Worm (Caenorhabditis elegans) whole organism, L3 larva: ENCODE measurements around the gene F36H9.7.

ENCODE experiments used
- R02D3.7 ChIP-seq: fragments of 150-350 bp; optimal IDR thresholded peaks from 2 replicates; lab custom pipeline; 2014; ENCODE audit warnings: missing biosample characterization, missing genetic modification characterization
- aly-2 ChIP-seq: fragments of 150-350 bp; optimal IDR thresholded peaks from 2 replicates; lab custom pipeline; 2014; ENCODE audit warnings: missing biosample characterization, missing genetic modification characterization
- ceh-16 ChIP-seq: sonication (generic microtip); optimal IDR thresholded peaks from 2 replicates; lab custom pipeline; 2017; ENCODE audit warnings: missing biosample characterization, missing genetic modification characterization
- ceh-28 ChIP-seq: fragments of 150-350 bp; optimal IDR thresholded peaks from 2 replicates; lab custom pipeline; 2014; ENCODE audit warnings: missing biosample characterization, missing genetic modification reagents, missing genetic modification characterization
- ceh-82 ChIP-seq: fragments of 150-350 bp; optimal IDR thresholded peaks from 2 replicates; lab custom pipeline; 2014; ENCODE audit warnings: missing biosample characterization, missing genetic modification characterization
- ceh-9 ChIP-seq: sonication (generic microtip); optimal IDR thresholded peaks from 2 replicates; lab custom pipeline; 2018; ENCODE audit warnings: missing biosample characterization, missing genetic modification characterization
- egl-5 ChIP-seq: fragments of 150-350 bp; optimal IDR thresholded peaks from 2 replicates; lab custom pipeline; 2017; ENCODE audit warnings: missing biosample characterization, missing genetic modification reagents, missing genetic modification characterization, inconsistent platforms
- elt-1 ChIP-seq: fragments of 150-350 bp; optimal IDR thresholded peaks from 2 replicates; lab custom pipeline; 2014; ENCODE audit warnings: missing biosample characterization, missing genetic modification characterization
- elt-2 ChIP-seq: sonication (generic microtip); optimal IDR thresholded peaks from 2 replicates; lab custom pipeline; 2016; ENCODE audit warnings: missing genetic modification reagents, mild to moderate bottlenecking, missing genetic modification characterization, missing compliant biosample characterization
- eor-1 ChIP-seq, 2 experiments: fragments of 150-350 bp; optimal IDR thresholded peaks; 2 replicates each; lab custom pipeline; 2014 to 2018; ENCODE audit warnings: missing biosample characterization in 2 of 2, missing genetic modification characterization in 2 of 2
- fkh-10 ChIP-seq: sonication (generic microtip); optimal IDR thresholded peaks from 2 replicates; lab custom pipeline; 2017; ENCODE audit warnings: missing biosample characterization, missing genetic modification reagents, missing genetic modification characterization
- fkh-2 ChIP-seq: fragments of 150-350 bp; optimal IDR thresholded peaks from 2 replicates; lab custom pipeline; 2014; ENCODE audit warnings: missing biosample characterization, missing genetic modification reagents, missing genetic modification characterization
- fos-1 ChIP-seq: fragments of 150-350 bp; optimal IDR thresholded peaks from 2 replicates; lab custom pipeline; 2014; ENCODE audit warnings: missing biosample characterization, missing genetic modification characterization
- hmg-11 ChIP-seq: sonication (generic microtip); optimal IDR thresholded peaks from 2 replicates; lab custom pipeline; 2016; ENCODE audit warnings: missing genetic modification characterization, missing compliant biosample characterization
- jun-1 ChIP-seq: fragments of 150-350 bp; optimal IDR thresholded peaks from 2 replicates; lab custom pipeline; 2014; ENCODE audit warnings: missing biosample characterization, missing genetic modification reagents, missing genetic modification characterization
- lin-15B ChIP-seq: fragments of 150-350 bp; optimal IDR thresholded peaks from 2 replicates; lab custom pipeline; 2014; ENCODE audit warnings: missing biosample characterization, missing genetic modification characterization
- lin-39 ChIP-seq: fragments of 150-350 bp; optimal IDR thresholded peaks from 2 replicates; lab custom pipeline; 2018; ENCODE audit warnings: missing biosample characterization, missing genetic modification reagents, missing genetic modification characterization
- lsy-12 ChIP-seq: sonication (generic microtip); optimal IDR thresholded peaks from 2 replicates; lab custom pipeline; 2016; ENCODE audit warnings: mild to moderate bottlenecking, missing genetic modification characterization, missing compliant biosample characterization
- mdl-1 ChIP-seq: fragments of 150-350 bp; optimal IDR thresholded peaks from 2 replicates; lab custom pipeline; 2014; ENCODE audit warnings: missing biosample characterization, missing genetic modification characterization
- mml-1 ChIP-seq: fragments of 150-350 bp; sonication (generic microtip); optimal IDR thresholded peaks from 3 replicates; lab custom pipeline; 2014; ENCODE audit warnings: missing biosample characterization, missing genetic modification characterization
- nfya-1 ChIP-seq: sonication (generic microtip); optimal IDR thresholded peaks from 2 replicates; lab custom pipeline; 2017; ENCODE audit warnings: missing genetic modification characterization, mild to moderate bottlenecking, missing compliant biosample characterization, antibody characterized with exemption, moderate library complexity; ENCODE audit not compliant: insufficient read depth
- nhr-12 ChIP-seq: fragments of 150-350 bp; optimal IDR thresholded peaks from 2 replicates; lab custom pipeline; 2014; ENCODE audit warnings: missing biosample characterization, missing genetic modification characterization
- nhr-237 ChIP-seq: fragments of 150-350 bp; optimal IDR thresholded peaks from 2 replicates; lab custom pipeline; 2014; ENCODE audit warnings: missing biosample characterization, missing genetic modification characterization
- nhr-25 ChIP-seq: sonication (generic microtip); optimal IDR thresholded peaks from 2 replicates; lab custom pipeline; 2017; ENCODE audit warnings: missing biosample characterization, missing genetic modification characterization
- nhr-28 ChIP-seq: fragments of 150-350 bp; optimal IDR thresholded peaks from 2 replicates; lab custom pipeline; 2014; ENCODE audit warnings: missing biosample characterization, missing genetic modification characterization
- nhr-43 ChIP-seq: sonication (generic microtip); optimal IDR thresholded peaks from 2 replicates; lab custom pipeline; 2016; ENCODE audit warnings: mild to moderate bottlenecking, missing genetic modification characterization, missing compliant biosample characterization; ENCODE audit not compliant: poor library complexity, severe bottlenecking
- nhr-76 ChIP-seq: fragments of 150-350 bp; sonication (generic microtip); optimal IDR thresholded peaks from 5 replicates; lab custom pipeline; 2014; ENCODE audit warnings: missing biosample characterization, missing genetic modification characterization
- nhr-77 ChIP-seq: fragments of 150-350 bp; optimal IDR thresholded peaks from 2 replicates; lab custom pipeline; 2014; ENCODE audit warnings: missing biosample characterization, missing genetic modification characterization
- pha-4 ChIP-seq: fragments of 150-350 bp; optimal IDR thresholded peaks from 2 replicates; lab custom pipeline; 2014; ENCODE audit warnings: missing biosample characterization, missing genetic modification reagents, missing genetic modification characterization
- pqm-1 ChIP-seq: fragments of 150-350 bp; optimal IDR thresholded peaks from 2 replicates; lab custom pipeline; 2017; ENCODE audit warnings: missing biosample characterization, missing genetic modification characterization, inconsistent platforms
- sea-2 ChIP-seq: fragments of 150-350 bp; sonication (generic microtip); optimal IDR thresholded peaks from 4 replicates; lab custom pipeline; 2014; ENCODE audit warnings: missing biosample characterization, missing genetic modification reagents, missing genetic modification characterization
- skn-1 ChIP-seq: fragments of 150-350 bp; optimal IDR thresholded peaks from 2 replicates; lab custom pipeline; 2014; ENCODE audit warnings: missing biosample characterization, missing genetic modification characterization
- snpc-4 ChIP-seq: fragments of 150-350 bp; optimal IDR thresholded peaks from 2 replicates; lab custom pipeline; 2014; ENCODE audit warnings: missing biosample characterization, missing genetic modification characterization
- unc-39 ChIP-seq: sonication (generic microtip); optimal IDR thresholded peaks from 4 replicates; lab custom pipeline; 2017; ENCODE audit warnings: missing biosample characterization, missing genetic modification characterization
- ztf-4 ChIP-seq: fragments of 150-350 bp; optimal IDR thresholded peaks from 2 replicates; lab custom pipeline; 2014; ENCODE audit warnings: missing biosample characterization, missing genetic modification characterization

F36H9.7 gene

ce11 chrV:1774874-1775589 is at the start of gene F36H9.7:
Gene F36H9.7, minus strand, starts transcription at chrV:1774924.
- TF ChIP-seq unc-39 (tag; lab: Kevin White, UChicago) (no peak), hmg-11 (no peak), eor-1 (tag; optimal IDR thresholded peaks at IDR 0.05; lab: Kevin White, UChicago) (no peak)
- TF ChIP-seq, all 47 proteins: peak for 0

- TF ChIP-seq fkh-10 (GFP tag; lab: Kevin White, UChicago) (peak; percentile 3), pha-4 (tag; lab: Kevin White, UChicago) (peak; percentile 44), egl-5 (no peak), nhr-77 (tag; lab: Kevin White, UChicago) (no peak), mml-1 (tag; lab: Kevin White, UChicago) (no peak), elt-2 (tag; lab: Kevin White, UChicago) (peak; percentile 14), R02D3.7 (tag; lab: Kevin White, UChicago) (no peak), nfya-1 (tag; lab: Kevin White, UChicago) (peak; percentile 45)
Observed at ce11 chrV:1821287-1821686, 46.6 kb upstream of the F36H9.7 start, which contains the start of the genes gly-7 and mrpl-39. Gene gly-7, minus strand, starts transcription at chrV:1821323. Gene mrpl-39, plus strand, starts transcription at chrV:1821579.

- no peak for TF ChIP-seq unc-39 (tag; lab: Kevin White, UChicago)
- TF ChIP-seq nhr-28 (tag; lab: Kevin White, UChicago) = no peak
- no peak for TF ChIP-seq lin-39 (tag; lab: Kevin White, UChicago)
- no peak for TF ChIP-seq aly-2 (tag; lab: Kevin White, UChicago)
- TF ChIP-seq nhr-25 (tag; lab: Kevin White, UChicago) = no peak
- no peak for TF ChIP-seq sea-2 (GFP tag; lab: Kevin White, UChicago)
- TF ChIP-seq fkh-10 (GFP tag; lab: Kevin White, UChicago) = no peak
- no peak for TF ChIP-seq skn-1
- no peak for TF ChIP-seq nhr-12 (tag; lab: Kevin White, UChicago)
- TF ChIP-seq ceh-82 (tag; lab: Kevin White, UChicago) = no peak
- no peak for TF ChIP-seq elt-2 (tag; lab: Kevin White, UChicago)
- TF ChIP-seq nhr-76 = no peak
- no peak for TF ChIP-seq nfya-1 (tag; lab: Kevin White, UChicago)
- TF ChIP-seq snpc-4 (tag; lab: Kevin White, UChicago) = no peak
- no peak for TF ChIP-seq ceh-16 (tag; lab: Kevin White, UChicago)
- TF ChIP-seq hmg-11 = no peak
- no peak for TF ChIP-seq pqm-1 (tag; lab: Kevin White, UChicago)
- TF ChIP-seq jun-1 (tag; lab: Kevin White, UChicago) = no peak
- TF ChIP-seq lsy-12 = no peak
Observed at ce11 chrV:1820749-1821148, 46.0 kb upstream of the F36H9.7 start.

- TF ChIP-seq mdl-1 (tag; lab: Kevin White, UChicago) (no peak), lin-15B (tag; lab: Kevin White, UChicago) (no peak), ceh-28 (tag; lab: Kevin White, UChicago) (no peak), lin-39 (tag; lab: Kevin White, UChicago) (no peak), nhr-43 (tag; lab: Kevin White, UChicago) (no peak), nfya-1 (tag; lab: Kevin White, UChicago) (no peak), nhr-28 (tag; lab: Kevin White, UChicago) (no peak), elt-1 (tag; lab: Kevin White, UChicago) (no peak), elt-2 (tag; lab: Kevin White, UChicago) (no peak), ceh-9 (no peak), fos-1 (tag; lab: Kevin White, UChicago) (no peak), nhr-237 (no peak), fkh-2 (tag; lab: Kevin White, UChicago) (no peak), pqm-1 (tag; lab: Kevin White, UChicago) (no peak), nhr-76 (no peak), R02D3.7 (tag; lab: Kevin White, UChicago) (no peak), ztf-4 (tag; lab: Kevin White, UChicago) (no peak), jun-1 (tag; lab: Kevin White, UChicago) (no peak), egl-5 (no peak)
Observed at ce11 chrV:1820016-1820415, 45.3 kb upstream of the F36H9.7 start.
